Worm (Caenorhabditis elegans) whole organism, dauer: ENCODE measurements around the gene C16C8.20.
"Not testable (repeated sequence)": the region's sequence is repeated elsewhere in the genome, so short reads cannot be mapped to it uniquely, and the experiment has no call there.

Source experiments
- unc-62 ChIP-seq: sonication (generic microtip); optimal IDR thresholded peaks from 2 replicates; lab custom pipeline; 2017; ENCODE audit warnings: missing biosample characterization, missing genetic modification reagents, missing genetic modification characterization

The C16C8.20 gene

DNA sequence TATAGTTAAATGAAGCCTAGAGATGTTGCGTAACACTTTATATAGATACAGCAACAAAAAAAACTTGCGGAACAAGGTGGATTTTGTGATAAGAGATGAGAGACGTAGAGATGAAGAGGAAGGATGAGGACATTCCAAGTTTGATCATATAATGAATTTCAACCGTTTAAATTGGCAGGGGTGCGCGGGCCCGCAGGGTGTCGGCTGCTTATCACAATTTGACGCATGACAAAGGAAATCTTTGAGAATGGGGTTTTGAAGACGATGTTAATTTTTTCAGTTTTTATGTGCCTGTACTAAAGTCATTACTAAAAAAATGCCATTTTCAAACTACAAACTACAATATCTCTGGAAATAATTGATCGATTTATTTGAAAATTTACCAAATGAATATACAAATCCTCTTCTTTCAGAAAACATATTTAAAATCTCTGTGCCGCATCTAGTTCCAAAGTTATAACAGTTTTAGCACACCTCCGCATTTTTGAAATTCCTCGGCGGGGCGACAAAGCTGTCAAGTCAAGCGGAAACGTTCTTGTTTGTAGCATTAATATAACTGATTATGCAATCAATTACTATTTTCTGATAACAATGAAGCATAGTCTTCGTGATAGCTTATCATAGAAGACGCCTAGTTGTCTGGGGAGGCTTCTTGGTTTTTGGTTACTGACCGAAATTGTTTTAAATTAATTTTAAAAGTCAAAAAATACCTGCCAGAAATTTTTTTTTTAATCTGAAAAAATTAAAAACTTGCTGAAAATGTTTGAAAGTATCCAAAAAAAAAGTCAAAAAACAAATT lies 6.7 kb upstream of the C16C8.20 start:
- TF ChIP-seq unc-62 (GFP tag; lab: Kevin White, UChicago): no peak

DNA sequence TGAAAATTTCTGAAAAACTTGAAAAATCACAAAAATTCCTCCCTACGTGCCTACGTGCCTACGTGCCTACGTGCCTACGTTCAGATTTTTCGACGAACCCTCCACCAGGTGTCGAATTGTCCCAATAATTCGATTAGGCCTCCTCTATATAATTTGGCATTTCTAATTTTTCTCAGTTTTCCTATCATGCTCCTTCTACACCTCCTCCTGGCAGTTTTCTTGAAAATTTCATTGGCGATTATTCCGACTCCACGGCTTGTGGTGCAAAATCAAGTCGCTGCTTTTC lies 6.2 kb upstream of the C16C8.20 start, which contains the start of gene C16C8.17:
TSS of gene C16C8.17 (plus strand) at position 187 of the 286 bp plus-strand sequence.
- TF ChIP-seq unc-62 (GFP tag; lab: Kevin White, UChicago): no peak

- TF ChIP-seq unc-62 (GFP tag; lab: Kevin White, UChicago): no peak
Measured at ce11 chrII:3441377-3441776, 5.4 kb upstream of the C16C8.20 start, which contains the start of gene C16C8.27. Gene C16C8.27 (plus strand): TSS chrII:3441677.

DNA sequence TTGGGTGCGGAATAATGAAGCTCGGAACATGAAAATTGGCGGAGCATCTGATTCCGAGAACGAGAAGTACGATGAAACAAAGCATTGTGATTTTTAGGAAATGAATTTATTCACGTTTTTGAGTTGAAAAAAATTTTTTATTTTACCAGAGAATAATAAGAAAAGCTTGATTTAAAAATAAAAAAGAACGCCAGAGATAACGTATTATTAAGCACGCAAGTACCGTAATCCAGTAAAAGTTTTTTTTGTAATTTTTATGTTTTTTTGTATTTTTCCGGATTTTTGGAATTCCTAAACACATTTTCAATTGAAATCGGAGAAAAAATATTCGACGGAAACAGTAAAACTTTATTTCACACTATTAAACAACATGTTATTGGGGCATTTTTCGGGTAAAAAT lies 3.6 kb upstream of the C16C8.20 start, which contains the start of gene C16C8.22:
TSS of gene C16C8.22 (minus strand) at position 101 of the 400 bp plus-strand sequence.
- no peak for TF ChIP-seq unc-62 (GFP tag; lab: Kevin White, UChicago)

DNA sequence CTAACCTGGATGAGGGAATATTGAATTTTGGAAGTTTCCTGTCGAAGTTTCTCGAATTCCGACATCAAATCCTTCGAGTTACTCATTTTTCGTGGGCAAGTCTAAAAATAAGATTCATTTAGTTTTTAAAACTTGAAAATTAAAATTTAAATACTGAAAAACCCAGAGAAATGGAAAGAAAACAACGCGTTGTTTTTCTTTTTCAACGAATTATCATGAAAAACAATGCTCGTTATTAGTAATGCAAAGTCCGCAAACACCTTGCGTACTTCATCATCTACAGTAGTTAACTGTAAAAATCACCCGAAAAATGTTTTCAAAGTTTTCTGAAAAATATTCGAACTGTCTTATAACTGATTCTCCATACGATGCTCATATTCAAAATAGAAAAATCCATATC lies 2.5 kb upstream of the C16C8.20 start, which contains the start of gene C16C8.4:
TSS of gene C16C8.4 (minus strand) at position 101 of the 400 bp plus-strand sequence.
- TF ChIP-seq unc-62 (GFP tag; lab: Kevin White, UChicago): no peak

- TF ChIP-seq unc-62 (GFP tag; lab: Kevin White, UChicago): no peak
Measured at ce11 chrII:3445285-3445806, 1.4 kb upstream of the C16C8.20 start, which contains the start of the genes C16C8.5 and C16C8.16. Gene C16C8.5 (minus strand): TSS chrII:3445385. Gene C16C8.16 (plus strand): TSS chrII:3445756.

- no peak for TF ChIP-seq unc-62 (GFP tag; lab: Kevin White, UChicago)
Measured at ce11 chrII:3447906-3448305, 1.2 kb downstream of the C16C8.20 start, which contains the start of gene C16C8.21. Gene C16C8.21 (plus strand): TSS chrII:3448206.

ce11 chrII:3448776-3449280 lies 2.1 kb downstream of the C16C8.20 start, which contains the start of gene C16C8.25:
Gene C16C8.25 (plus strand): TSS chrII:3449230.
- TF ChIP-seq unc-62 (GFP tag; lab: Kevin White, UChicago): no peak

ce11 chrII:3449514-3449913 lies 2.8 kb downstream of the C16C8.20 start, which contains the start of gene C16C8.14:
Gene C16C8.14 (plus strand): TSS chrII:3449814.
- not testable (repeated sequence) for TF ChIP-seq unc-62 (GFP tag; lab: Kevin White, UChicago)

ce11 chrII:3452421-3452820 lies 5.7 kb downstream of the C16C8.20 start, which contains the start of gene C16C8.12:
Gene C16C8.12 (plus strand): TSS chrII:3452721.
- TF ChIP-seq unc-62 (GFP tag; lab: Kevin White, UChicago): no peak

DNA sequence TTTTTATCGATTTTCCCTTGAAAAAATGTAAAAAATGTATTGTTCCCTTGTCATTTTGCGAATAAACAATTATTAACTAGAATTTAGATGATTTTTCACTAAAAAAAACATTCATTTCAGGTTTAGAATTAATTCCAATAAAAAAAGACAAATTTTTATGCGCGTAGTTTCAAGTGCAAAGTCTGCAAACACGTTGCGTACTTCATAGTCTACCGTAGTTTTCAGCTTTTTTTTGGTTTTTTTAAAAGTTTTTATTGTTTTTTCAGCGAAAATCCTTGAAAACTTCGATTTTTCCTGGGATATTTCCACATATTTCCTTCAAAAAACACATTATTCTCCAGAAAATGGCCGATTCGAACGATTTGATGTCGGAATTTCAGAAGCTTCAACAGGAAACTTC lies 6.8 kb downstream of the C16C8.20 start, which contains the start of gene C16C8.11:
TSS of gene C16C8.11 (plus strand) at position 188 of the 400 bp plus-strand sequence.
- no peak for TF ChIP-seq unc-62 (GFP tag; lab: Kevin White, UChicago)

ce11 chrII:3458209-3458608 lies 11.5 kb downstream of the C16C8.20 start, which contains the start of the genes C16C8.26 and C16C8.19:
Gene C16C8.26 (minus strand): TSS chrII:3458309.
Gene C16C8.19 (plus strand): TSS chrII:3458487.
- TF ChIP-seq unc-62 (GFP tag; lab: Kevin White, UChicago): no peak

DNA sequence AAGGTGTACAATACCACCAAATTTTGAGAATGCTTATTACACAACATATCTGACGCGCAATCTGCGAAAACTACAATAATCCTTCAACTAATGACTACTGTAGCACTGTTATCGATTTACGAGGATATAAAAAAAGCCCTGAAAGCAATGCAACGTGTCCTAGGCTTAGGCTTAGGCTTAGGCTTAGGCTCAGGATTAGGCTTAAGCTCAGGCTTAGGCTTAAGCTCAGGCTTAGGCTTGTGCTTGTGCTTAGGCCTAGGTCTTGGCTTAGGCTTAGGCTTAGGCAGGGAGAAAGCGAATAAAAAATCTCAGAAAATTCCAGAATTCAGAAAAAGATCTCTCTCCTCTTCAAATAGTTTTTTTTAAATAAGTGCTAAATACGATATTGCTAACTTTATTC lies 12.5 kb downstream of the C16C8.20 start:
- no peak for TF ChIP-seq unc-62 (GFP tag; lab: Kevin White, UChicago)

- no peak for TF ChIP-seq unc-62 (GFP tag; lab: Kevin White, UChicago)
Measured at ce11 chrII:3460048-3460447, 13.3 kb downstream of the C16C8.20 start, which contains the start of gene C16C8.7. Gene C16C8.7 (minus strand): TSS chrII:3460148.

DNA sequence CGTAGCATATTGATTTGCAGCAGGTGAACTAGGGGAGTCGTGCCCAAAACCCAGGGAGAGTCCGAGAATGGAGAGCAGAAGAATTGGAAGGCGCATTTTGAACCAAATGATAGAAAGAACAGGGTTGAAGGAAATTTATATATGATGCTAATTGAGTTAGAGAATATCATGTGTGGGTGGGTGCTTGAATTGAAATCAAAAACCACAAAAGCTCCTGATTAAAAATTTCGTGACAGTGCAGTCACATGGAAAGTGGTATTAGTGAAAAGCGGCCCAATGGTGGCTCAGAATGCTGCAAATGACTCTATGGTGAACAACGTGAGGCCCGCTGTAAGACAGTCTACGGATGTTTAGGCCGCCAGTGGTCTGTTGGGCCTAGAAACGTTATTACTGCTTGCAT lies 14.8 kb downstream of the C16C8.20 start, which contains the start of gene C16C8.8:
TSS of gene C16C8.8 (minus strand) at position 101 of the 400 bp plus-strand sequence.
- no peak for TF ChIP-seq unc-62 (GFP tag; lab: Kevin White, UChicago)

ce11 chrII:3463097-3463496 lies 16.4 kb downstream of the C16C8.20 start, which contains the start of gene C16C8.9:
Gene C16C8.9 (minus strand): TSS chrII:3463197.
- TF ChIP-seq unc-62 (GFP tag; lab: Kevin White, UChicago): no peak
